Fruit fly (Drosophila melanogaster): ENCODE data around the gene cal1.

The cal1 gene

dm6 chr3R:17087977-17088618, at the start of gene cal1:
cal1 (plus strand) TSS chr3R:17088280.
- TF ChIP-seq CTCF (optimal IDR thresholded peaks at IDR 0.05) (no peak), CG8478 (optimal IDR thresholded peaks at IDR 0.05) (no peak)

dm6 chr3R:17039993-17040807, 47.9 kb upstream of the cal1 start, which contains the start of the genes CG18213 and Trm7-32:
CG18213 (minus strand) TSS chr3R:17040203.
Trm7-32 (plus strand) TSS chr3R:17040682.
- TF ChIP-seq CG8478 (optimal IDR thresholded peaks at IDR 0.05), result no peak
- peak in 1 of 2 experiments; percentile 17 for TF ChIP-seq CTCF (optimal IDR thresholded peaks at IDR 0.05)

DNA sequence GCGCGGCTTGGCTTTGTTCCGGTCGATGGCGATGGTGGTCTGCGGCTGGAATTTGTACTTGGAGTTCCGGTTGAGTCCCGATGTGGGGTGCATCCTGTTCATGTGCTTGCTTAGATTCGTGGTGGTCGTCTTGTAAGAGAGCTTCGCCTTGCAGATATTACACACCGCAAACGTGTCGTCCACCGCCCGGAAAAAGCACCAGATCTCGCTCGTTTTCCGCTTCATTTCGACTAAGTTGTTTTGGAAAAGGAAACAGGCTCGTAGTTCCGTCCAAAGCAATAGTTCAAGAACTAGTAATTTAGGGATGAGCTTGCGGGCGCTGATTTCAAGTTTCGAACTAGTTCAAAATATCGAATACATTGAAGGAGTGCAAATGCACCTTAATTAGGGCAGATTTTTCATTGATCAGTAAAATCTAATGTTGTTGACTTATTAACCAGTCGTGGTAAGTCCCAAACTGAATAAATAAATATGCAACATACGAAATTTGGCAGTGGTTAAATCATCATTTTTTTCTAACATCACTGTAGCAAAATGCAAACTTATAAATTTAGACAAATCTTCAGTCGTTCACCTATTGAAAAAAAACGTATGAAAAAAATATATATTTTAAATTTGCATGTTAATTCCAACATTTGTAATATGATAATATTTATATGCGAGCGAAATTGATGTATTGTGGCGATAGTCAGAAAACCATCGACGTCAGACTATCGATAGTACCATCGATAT, 45.1 kb upstream of the cal1 start, which contains the start of the genes bdwf and Patr-1:
TSS of gene bdwf (minus strand) at position 299 of the 732 bp plus-strand sequence.
TSS of gene Patr-1 (plus strand) at position 727 of the 732 bp plus-strand sequence.
- no peak for TF ChIP-seq CG8478 (optimal IDR thresholded peaks at IDR 0.05)
- no peak for TF ChIP-seq CTCF (optimal IDR thresholded peaks at IDR 0.05)

DNA sequence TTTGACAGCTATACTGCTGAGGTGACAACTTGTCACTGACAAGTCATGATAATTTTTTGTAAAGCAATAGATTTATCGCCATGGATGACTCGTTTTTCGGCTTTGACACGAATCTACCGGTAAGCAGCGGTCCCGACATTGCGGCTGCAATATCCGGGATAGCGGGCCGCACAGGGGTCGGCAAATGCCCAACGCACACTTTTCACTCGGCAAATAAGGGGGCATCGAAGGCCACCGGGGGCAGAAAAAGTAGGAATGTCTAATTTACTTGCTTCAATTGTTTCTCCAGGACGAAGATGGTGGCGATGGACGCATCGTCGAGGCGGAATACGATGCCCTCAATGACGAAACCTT, 44.5 kb upstream of the cal1 start:
- no peak for TF ChIP-seq CG8478 (optimal IDR thresholded peaks at IDR 0.05)
- no peak for TF ChIP-seq CTCF (optimal IDR thresholded peaks at IDR 0.05)

DNA sequence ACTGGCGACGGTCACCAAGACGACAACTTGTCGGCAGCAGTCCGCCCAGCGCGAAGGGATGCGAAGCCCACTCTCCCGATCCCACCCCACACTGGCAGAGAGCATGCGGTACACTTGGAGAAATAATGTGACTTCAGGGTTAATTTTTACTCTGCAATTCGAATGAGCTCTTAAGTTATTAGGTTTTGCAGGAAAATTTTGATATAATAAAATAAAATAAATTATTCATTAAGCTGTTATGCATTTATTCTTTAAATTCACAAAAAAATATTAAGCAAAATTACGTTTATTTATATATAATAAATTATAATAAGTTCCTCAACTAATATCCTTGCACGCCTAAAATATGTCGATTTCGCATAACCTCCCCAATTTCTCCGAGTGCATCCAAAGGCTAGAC, 39.2 kb upstream of the cal1 start:
- no peak for TF ChIP-seq CTCF (optimal IDR thresholded peaks at IDR 0.05)
- no peak for TF ChIP-seq CG8478 (optimal IDR thresholded peaks at IDR 0.05)

DNA sequence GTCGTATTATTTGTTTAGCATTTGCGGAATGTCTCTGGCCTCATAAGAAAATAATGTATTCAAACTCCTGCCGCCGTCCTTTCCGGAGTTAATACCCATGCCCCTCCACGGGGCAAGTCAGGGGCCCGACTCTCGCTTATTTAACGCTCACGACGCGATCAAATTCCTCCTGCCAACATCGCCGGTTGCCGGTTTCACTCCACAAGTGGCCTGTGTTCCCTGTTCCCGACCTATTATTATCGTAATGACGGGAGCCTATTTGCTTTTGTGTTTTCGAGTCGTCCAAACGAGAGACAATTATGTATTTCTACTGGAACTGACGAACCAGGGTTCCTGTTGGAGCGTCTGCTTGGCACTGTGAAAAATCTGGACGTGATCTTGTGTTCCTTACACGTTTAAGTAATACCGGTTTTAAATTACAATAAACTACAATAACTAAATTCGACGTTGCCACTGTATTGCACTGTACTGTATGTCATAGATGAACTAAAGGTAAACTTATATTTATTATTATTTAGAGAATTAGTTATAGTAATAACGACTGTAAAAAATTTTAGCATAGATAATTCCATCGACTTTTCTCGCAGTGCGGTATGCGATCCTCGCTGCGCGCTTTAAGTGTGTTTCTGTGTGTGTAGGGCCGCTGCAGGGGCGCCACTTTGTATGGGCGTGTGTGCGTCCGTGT, 35.5 kb upstream of the cal1 start:
- TF ChIP-seq CG8478 (optimal IDR thresholded peaks at IDR 0.05) (no peak), CTCF (optimal IDR thresholded peaks at IDR 0.05) (no peak)

DNA sequence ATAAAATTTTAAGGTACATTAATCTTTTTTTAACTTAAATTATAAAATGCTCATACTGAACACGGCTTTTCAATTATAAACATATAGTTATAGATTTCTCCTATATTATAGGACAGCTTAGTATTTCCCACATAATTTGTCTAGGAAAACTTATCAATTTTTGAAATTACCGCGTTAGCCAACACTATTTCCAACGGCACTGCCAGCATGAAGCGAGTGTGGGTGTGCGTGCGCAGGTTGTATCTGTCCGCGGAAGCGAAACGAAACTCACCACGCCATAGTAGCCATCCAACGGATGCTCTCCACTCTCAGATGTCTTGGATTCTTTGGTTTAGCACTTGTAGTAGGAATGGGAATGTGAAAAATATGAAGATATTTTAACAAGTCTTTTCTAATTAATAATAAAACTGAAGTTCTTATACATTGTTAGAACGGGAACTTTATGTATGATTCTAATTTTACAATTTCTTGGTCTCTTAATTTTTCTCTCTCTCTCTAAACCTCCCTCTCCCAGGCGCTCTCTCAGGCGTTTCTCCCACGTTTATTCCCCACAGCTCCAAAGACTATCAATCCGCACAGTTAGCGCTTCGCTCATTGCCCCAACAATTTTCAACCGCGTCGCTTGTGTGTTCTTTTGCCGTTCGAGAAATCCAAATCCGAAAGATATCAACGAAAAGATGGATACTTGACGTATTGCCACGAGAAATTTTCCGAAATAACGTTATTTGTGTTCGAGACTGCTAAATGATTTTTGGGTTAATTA, 34.5 kb upstream of the cal1 start, which contains the start of gene Dad:
TSS of gene Dad (plus strand) at position 593 of the 763 bp plus-strand sequence.
- no peak for TF ChIP-seq CTCF (optimal IDR thresholded peaks at IDR 0.05)
- TF ChIP-seq CG8478 (optimal IDR thresholded peaks at IDR 0.05), result no peak

DNA sequence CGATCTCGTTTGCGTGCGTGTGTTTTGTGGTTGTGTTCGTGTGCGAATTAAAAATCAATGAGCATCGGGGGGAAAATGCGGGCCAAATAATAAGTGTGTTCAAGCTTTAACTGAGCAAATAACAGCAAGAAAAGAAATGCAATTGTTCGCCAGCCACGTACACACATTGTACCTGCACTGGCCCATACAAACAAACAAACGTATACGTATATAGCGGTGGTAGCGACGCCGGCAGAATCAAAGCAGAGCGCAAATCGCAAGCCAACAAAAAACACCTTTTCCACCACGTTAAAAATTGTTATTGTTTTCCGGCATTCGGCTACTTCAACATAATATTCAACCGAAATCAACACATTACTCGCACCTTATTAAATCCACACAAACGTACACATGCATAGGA, 33.6 kb upstream of the cal1 start:
- no peak for TF ChIP-seq CG8478 (optimal IDR thresholded peaks at IDR 0.05)
- TF ChIP-seq CTCF (optimal IDR thresholded peaks at IDR 0.05), result no peak

dm6 chr3R:17056183-17056904, 31.7 kb upstream of the cal1 start:
- TF ChIP-seq CG8478 (optimal IDR thresholded peaks at IDR 0.05) (no peak), CTCF (optimal IDR thresholded peaks at IDR 0.05) (peak; percentile 20 to 32)

- no peak for TF ChIP-seq CG8478 (optimal IDR thresholded peaks at IDR 0.05)
- TF ChIP-seq CTCF (optimal IDR thresholded peaks at IDR 0.05), result no peak
These were observed 31.2 kb upstream of the cal1 start for dm6 chr3R:17056905-17057251.

dm6 chr3R:17059100-17059810, 28.8 kb upstream of the cal1 start:
- TF ChIP-seq CTCF (optimal IDR thresholded peaks at IDR 0.05) (no peak), CG8478 (optimal IDR thresholded peaks at IDR 0.05) (no peak)

- no peak for TF ChIP-seq CTCF (optimal IDR thresholded peaks at IDR 0.05)
- TF ChIP-seq CG8478 (optimal IDR thresholded peaks at IDR 0.05), result no peak
These were observed 28.3 kb upstream of the cal1 start for dm6 chr3R:17059811-17060169.

DNA sequence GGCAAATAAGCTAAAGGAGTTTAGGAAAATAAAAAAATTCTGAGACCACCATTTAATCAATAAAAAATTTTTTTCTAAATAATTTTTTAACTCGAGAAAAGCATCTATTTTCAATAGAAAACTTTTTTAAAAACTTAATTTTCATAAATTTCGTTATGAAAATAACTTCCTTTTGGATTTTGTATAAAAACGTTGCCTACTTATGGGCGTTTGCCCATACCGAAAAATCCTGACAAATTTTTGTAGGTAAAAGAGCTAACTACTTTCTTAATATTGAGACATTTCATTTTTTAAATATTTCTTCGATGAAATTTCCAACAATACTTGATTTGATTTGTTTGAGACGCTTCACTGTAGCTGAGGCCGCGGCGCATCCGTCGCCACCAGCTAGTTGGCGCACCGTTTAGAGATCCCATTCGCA, 27.8 kb upstream of the cal1 start:
- TF ChIP-seq CTCF (optimal IDR thresholded peaks at IDR 0.05) (no peak), CG8478 (optimal IDR thresholded peaks at IDR 0.05) (no peak)
